Fruit fly (Drosophila melanogaster) whole organism, embryonic: Measurements from ENCODE around the gene edin.

ENCODE experiments used
- B-H2 ChIP-seq: fragments of 200-800 bp; sonication (Bioruptor generic); optimal IDR thresholded peaks from 2 replicates; lab custom pipeline; 2018; ENCODE audit warnings: missing biosample characterization, mild to moderate bottlenecking, missing genetic modification characterization
- CG11093 ChIP-seq: fragments of 200-800 bp; sonication (Bioruptor generic); IDR thresholded peaks from 3 replicates; pipeline ENCODE4 v1.3.6; 2022; ENCODE audit warnings: missing biosample characterization, missing genetic modification characterization
- CG12236 ChIP-seq: fragments of 200-800 bp; sonication (Bioruptor generic); optimal IDR thresholded peaks from 2 replicates; lab custom pipeline; 2016; ENCODE audit warnings: missing biosample characterization, missing genetic modification characterization
- CG12299 ChIP-seq: fragments of 200-800 bp; sonication (Bioruptor generic); optimal IDR thresholded peaks from 2 replicates; lab custom pipeline; 2018; ENCODE audit warnings: missing biosample characterization, mild to moderate bottlenecking, missing genetic modification characterization
- CG12942 ChIP-seq: fragments of 200-800 bp; sonication (Bioruptor generic); optimal IDR thresholded peaks from 3 replicates; lab custom pipeline; 2016; ENCODE audit warnings: missing biosample characterization, missing genetic modification characterization
- CG15073 ChIP-seq: fragments of 200-800 bp; sonication (Bioruptor generic); optimal IDR thresholded peaks from 2 replicates; lab custom pipeline; 2016; ENCODE audit warnings: missing biosample characterization, missing genetic modification characterization
- CG16813 ChIP-seq: fragments of 200-800 bp; sonication (Bioruptor generic); IDR thresholded peaks from 3 replicates; pipeline ENCODE4 v1.3.6; 2022; ENCODE audit warnings: missing biosample characterization, missing genetic modification characterization; ENCODE audit not compliant: partially characterized antibody
- CG17359 ChIP-seq: fragments of 200-800 bp; sonication (Bioruptor generic); optimal IDR thresholded peaks from 3 replicates; lab custom pipeline; 2018; ENCODE audit warnings: missing biosample characterization, mild to moderate bottlenecking, missing genetic modification characterization, moderate library complexity
- CG17385 ChIP-seq: fragments of 200-800 bp; sonication (Bioruptor generic); optimal IDR thresholded peaks from 3 replicates; lab custom pipeline; 2018; ENCODE audit warnings: missing biosample characterization, mild to moderate bottlenecking, missing genetic modification characterization
- CG17829 ChIP-seq: fragments of 200-800 bp; optimal IDR thresholded peaks from 2 replicates; lab custom pipeline; 2019; ENCODE audit warnings: missing biosample characterization, mild to moderate bottlenecking, missing genetic modification characterization, moderate library complexity
- CG1792 ChIP-seq: fragments of 200-800 bp; sonication (Bioruptor generic); optimal IDR thresholded peaks from 2 replicates; lab custom pipeline; 2016; ENCODE audit warnings: missing biosample characterization, missing genetic modification characterization
- CG18619 ChIP-seq: fragments of 200-800 bp; sonication (Bioruptor generic); optimal IDR thresholded peaks from 3 replicates; lab custom pipeline; 2017; ENCODE audit warnings: missing biosample characterization, mild to moderate bottlenecking, missing genetic modification characterization
- CG30403 ChIP-seq: fragments of 200-800 bp; sonication (Bioruptor generic); optimal IDR thresholded peaks from 3 replicates; lab custom pipeline; 2016; ENCODE audit warnings: missing biosample characterization, missing genetic modification characterization
- CG31441 ChIP-seq: fragments of 200-800 bp; sonication (Bioruptor generic); IDR thresholded peaks from 2 replicates; pipeline ENCODE4 v1.3.6; 2022; ENCODE audit warnings: missing biosample characterization, missing genetic modification characterization
- CG3847 ChIP-seq: fragments of 200-800 bp; sonication (Bioruptor generic); IDR thresholded peaks from 2 replicates; pipeline ENCODE4 v1.3.6; 2022; ENCODE audit warnings: missing biosample characterization, missing genetic modification characterization
- CG3995 ChIP-seq: fragments of 200-800 bp; sonication (Bioruptor generic); optimal IDR thresholded peaks from 3 replicates; lab custom pipeline; 2016; ENCODE audit warnings: missing biosample characterization, missing genetic modification characterization
- CG6654 ChIP-seq: fragments of 200-800 bp; sonication (Bioruptor generic); optimal IDR thresholded peaks from 2 replicates; lab custom pipeline; 2017; ENCODE audit warnings: missing biosample characterization, mild to moderate bottlenecking, missing genetic modification characterization
- CG6689 ChIP-seq: fragments of 200-800 bp; sonication (Bioruptor generic); IDR thresholded peaks from 2 replicates; pipeline ENCODE4 v1.3.6; 2022; ENCODE audit warnings: missing biosample characterization, missing genetic modification characterization
- CG6854 ChIP-seq: fragments of 200-800 bp; sonication (Bioruptor generic); optimal IDR thresholded peaks from 3 replicates; lab custom pipeline; 2017; ENCODE audit warnings: missing biosample characterization, mild to moderate bottlenecking, missing genetic modification characterization
- Camta ChIP-seq: fragments of 200-800 bp; sonication (Bioruptor generic); optimal IDR thresholded peaks from 2 replicates; lab custom pipeline; 2016; ENCODE audit warnings: missing biosample characterization, missing genetic modification characterization
- CrebB ChIP-seq: fragments of 200-800 bp; sonication (Bioruptor generic); optimal IDR thresholded peaks from 3 replicates; lab custom pipeline; 2018; ENCODE audit warnings: missing biosample characterization, mild to moderate bottlenecking, missing genetic modification characterization
- Deaf1 ChIP-seq: fragments of 200-800 bp; optimal IDR thresholded peaks from 3 replicates; lab custom pipeline; 2019; ENCODE audit warnings: missing biosample characterization, mild to moderate bottlenecking, missing genetic modification characterization, moderate library complexity
- Doc2 ChIP-seq: fragments of 200-800 bp; sonication (Bioruptor generic); IDR thresholded peaks from 2 replicates; pipeline ENCODE4 v1.3.6; 2022; ENCODE audit warnings: missing biosample characterization, missing genetic modification characterization
- E2f1 ChIP-seq: fragments of 200-800 bp; sonication (Bioruptor generic); IDR thresholded peaks from 2 replicates; pipeline ENCODE4 v1.3.6; 2022; ENCODE audit warnings: missing biosample characterization, missing genetic modification characterization
- E2f2 ChIP-seq: fragments of 200-800 bp; sonication (Bioruptor generic); IDR thresholded peaks from 2 replicates; pipeline ENCODE4 v1.3.6; 2022; ENCODE audit warnings: missing biosample characterization, missing genetic modification characterization
- H15 ChIP-seq: fragments of 200-800 bp; sonication (Bioruptor generic); IDR thresholded peaks from 3 replicates; pipeline ENCODE4 v1.3.6; 2022; ENCODE audit warnings: missing biosample characterization, missing genetic modification characterization
- H2.0 ChIP-seq: fragments of 200-800 bp; sonication (Bioruptor generic); IDR thresholded peaks from 2 replicates; pipeline ENCODE4 v1.3.6; 2022; ENCODE audit warnings: missing biosample characterization, missing genetic modification characterization
- Hr39 ChIP-seq: fragments of >200 bp; optimal IDR thresholded peaks from 2 replicates; lab custom pipeline; 2017
- MESR4 ChIP-seq: fragments of 200-800 bp; sonication (Bioruptor generic); optimal IDR thresholded peaks from 2 replicates; lab custom pipeline; 2018; ENCODE audit warnings: missing biosample characterization, mild to moderate bottlenecking, missing genetic modification characterization, moderate library complexity
- Mad ChIP-seq: fragments of 200-800 bp; sonication (Bioruptor generic); optimal IDR thresholded peaks from 2 replicates; lab custom pipeline; 2016; ENCODE audit warnings: missing biosample characterization, missing genetic modification characterization
- Oaz ChIP-seq: fragments of 200-800 bp; sonication (Bioruptor generic); IDR thresholded peaks from 2 replicates; pipeline ENCODE4 v1.3.6; 2022; ENCODE audit warnings: missing biosample characterization, missing genetic modification characterization
- Oli ChIP-seq: fragments of 200-800 bp; sonication (Bioruptor generic); optimal IDR thresholded peaks from 2 replicates; lab custom pipeline; 2018; ENCODE audit warnings: missing biosample characterization, mild to moderate bottlenecking, missing genetic modification characterization, moderate library complexity
- Poxn ChIP-seq: fragments of 200-800 bp; sonication (Bioruptor generic); IDR thresholded peaks from 2 replicates; pipeline ENCODE4 v1.3.6; 2022; ENCODE audit warnings: missing biosample characterization, missing genetic modification characterization
- Side ChIP-seq: fragments of 200-800 bp; sonication (Bioruptor generic); optimal IDR thresholded peaks from 2 replicates; lab custom pipeline; 2016; ENCODE audit warnings: missing biosample characterization, missing genetic modification characterization
- Tbp ChIP-seq: fragments of >200 bp; optimal IDR thresholded peaks from 2 replicates; lab custom pipeline; 2018; ENCODE audit warnings: missing biosample characterization, missing genetic modification characterization
- ase ChIP-seq: fragments of 200-800 bp; sonication (Bioruptor generic); IDR thresholded peaks from 3 replicates; pipeline ENCODE4 v1.3.6; 2022; ENCODE audit warnings: missing biosample characterization, missing genetic modification characterization
- bbx ChIP-seq: fragments of 200-800 bp; sonication (Bioruptor generic); IDR thresholded peaks from 2 replicates; pipeline ENCODE4 v1.3.6; 2022; ENCODE audit warnings: missing biosample characterization, missing genetic modification characterization; ENCODE audit not compliant: partially characterized antibody
- croc ChIP-seq: fragments of 200-800 bp; sonication (Bioruptor generic); conservative IDR thresholded peaks from 3 replicates; pipeline ENCODE4 v1.3.6; 2022; ENCODE audit warnings: missing biosample characterization, missing genetic modification characterization
- ems ChIP-seq: fragments of 200-800 bp; sonication (Bioruptor generic); optimal IDR thresholded peaks from 3 replicates; lab custom pipeline; 2016; ENCODE audit warnings: missing biosample characterization, missing genetic modification characterization
- gcm2 ChIP-seq: fragments of 200-800 bp; sonication (Bioruptor generic); optimal IDR thresholded peaks from 2 replicates; lab custom pipeline; 2016; ENCODE audit warnings: missing biosample characterization, missing genetic modification characterization
- jing ChIP-seq: fragments of 200-800 bp; sonication (Bioruptor generic); optimal IDR thresholded peaks from 2 replicates; lab custom pipeline; 2018; ENCODE audit warnings: missing biosample characterization, mild to moderate bottlenecking, missing genetic modification characterization
- luna ChIP-seq: fragments of 200-800 bp; sonication (Bioruptor generic); optimal IDR thresholded peaks from 2 replicates; lab custom pipeline; 2016; ENCODE audit warnings: missing biosample characterization, missing genetic modification characterization
- nau ChIP-seq: fragments of 200-800 bp; sonication (Bioruptor generic); optimal IDR thresholded peaks from 3 replicates; lab custom pipeline; 2017; ENCODE audit warnings: missing biosample characterization, mild to moderate bottlenecking, missing genetic modification characterization, missing genetic modification reagents
- p53 ChIP-seq: fragments of 200-800 bp; sonication (Bioruptor generic); optimal IDR thresholded peaks from 2 replicates; lab custom pipeline; 2016; ENCODE audit warnings: missing biosample characterization, missing genetic modification characterization
- pfk ChIP-seq: fragments of 200-800 bp; sonication (Bioruptor generic); optimal IDR thresholded peaks from 2 replicates; lab custom pipeline; 2018; ENCODE audit warnings: missing biosample characterization, mild to moderate bottlenecking, missing genetic modification characterization, moderate library complexity
- pzg ChIP-seq: fragments of 200-800 bp; sonication (Bioruptor generic); optimal IDR thresholded peaks from 3 replicates; lab custom pipeline; 2018; ENCODE audit warnings: missing biosample characterization, mild to moderate bottlenecking, missing genetic modification characterization, moderate library complexity
- slbo ChIP-seq: fragments of 200-800 bp; sonication (Bioruptor generic); IDR thresholded peaks from 2 replicates; pipeline ENCODE4 v1.3.6; 2022; ENCODE audit warnings: missing biosample characterization, missing genetic modification characterization
- tin ChIP-seq: fragments of 200-800 bp; sonication (Bioruptor generic); optimal IDR thresholded peaks from 3 replicates; lab custom pipeline; 2016; ENCODE audit warnings: missing biosample characterization, missing genetic modification characterization
- ttk ChIP-seq: fragments of 200-800 bp; sonication (Bioruptor generic); IDR thresholded peaks from 2 replicates; pipeline ENCODE4 v2.1.2; 2022; ENCODE audit warnings: missing biosample characterization, missing genetic modification characterization
- tup ChIP-seq: fragments of 200-800 bp; sonication (Bioruptor generic); optimal IDR thresholded peaks from 2 replicates; lab custom pipeline; 2016; ENCODE audit warnings: missing biosample characterization, mild to moderate bottlenecking, missing genetic modification characterization, moderate library complexity
- twi ChIP-seq: fragments of 200-800 bp; optimal IDR thresholded peaks from 2 replicates; lab custom pipeline; 2019; ENCODE audit warnings: missing biosample characterization, mild to moderate bottlenecking, missing genetic modification characterization, moderate library complexity
- vnd ChIP-seq: fragments of 200-800 bp; sonication (Bioruptor generic); IDR thresholded peaks from 3 replicates; pipeline ENCODE4 v1.3.6; 2022; ENCODE audit warnings: missing biosample characterization, missing genetic modification characterization; ENCODE audit not compliant: partially characterized antibody

edin gene

dm6 chr3L:17485280-17485792 is 9.3 kb upstream of the edin start (continued):
- TF ChIP-seq Oli (tag; lab: Kevin White, UChicago) (peak; percentile 53), Mad (GFP tag; lab: Kevin White, UChicago) (peak; percentile 29), Oaz (0 out of 2 replicates have a peak, but pooled peaks have one; percentile 15), CG1792 (GFP tag; lab: Kevin White, UChicago) (peak; percentile 73), CG17829 (tag; lab: Kevin White, UChicago) (peak; percentile 78), gcm2 (GFP tag; lab: Kevin White, UChicago) (no peak), Poxn (GFP tag; lab: Robert Waterston, UW) (no peak), Doc2 (GFP tag; lab: Robert Waterston, UW) (no peak), H2.0 (GFP tag; lab: Robert Waterston, UW) (no peak), CG17359 (peak; percentile 86), CG16813 (no peak), CG15073 (GFP tag; lab: Kevin White, UChicago) (no peak), CG6654 (GFP tag; lab: Kevin White, UChicago) (peak; percentile 59), E2f2 (peak; percentile 19; the same call in 1 of the 2 replicates), Hr39 (no peak), jing (GFP tag; lab: Kevin White, UChicago) (no peak), CG18619 (peak; percentile 65), Tbp (GFP tag; lab: Kevin White, UChicago) (no peak), CrebB (tag; lab: Kevin White, UChicago) (peak; percentile 75), H15 (GFP tag; lab: Robert Waterston, UW) (no peak), croc (GFP tag; lab: Robert Waterston, UW) (peak; percentile 46), CG31441 (GFP tag; lab: Robert Waterston, UW) (peak; percentile 85), CG11093 (0 out of 3 replicates have a peak, but pooled peaks have one; percentile 30), tin (peak; percentile 27), CG6689 (no peak), ttk (no peak), twi (tag; lab: Kevin White, UChicago) (peak; percentile 80), Deaf1 (tag; lab: Kevin White, UChicago) (peak; percentile 4), CG6854 (GFP tag; lab: Kevin White, UChicago) (peak; percentile 45), nau (peak; percentile 90), ems (GFP tag; lab: Kevin White, UChicago) (no peak), CG12299 (tag; lab: Kevin White, UChicago) (peak; percentile 83), Camta (peak; percentile 28), B-H2 (no peak), pfk (GFP tag; lab: Kevin White, UChicago) (peak; percentile 69), ase (GFP tag; lab: Robert Waterston, UW) (no peak), CG30403 (GFP tag; lab: Kevin White, UChicago) (no peak), bbx (no peak), slbo (no peak), CG12236 (peak; percentile 86), MESR4 (GFP tag; lab: Kevin White, UChicago) (peak; percentile 19), p53 (GFP tag; lab: Kevin White, UChicago) (peak; percentile 30), pzg (no peak), vnd (GFP tag; lab: Robert Waterston, UW) (no peak), Side (GFP tag; lab: Kevin White, UChicago) (peak; percentile 72), CG17385 (peak; percentile 71), CG3847 (no peak), tup (GFP tag; lab: Kevin White, UChicago) (peak; percentile 62), CG3995 (GFP tag; lab: Kevin White, UChicago) (no peak), luna (GFP tag; lab: Kevin White, UChicago) (no peak), CG12942 (GFP tag; lab: Kevin White, UChicago) (peak; percentile 58), E2f1 (GFP tag; lab: Robert Waterston, UW) (peak; percentile 44; the same call in 1 of the 2 replicates)
